Fruit fly (Drosophila melanogaster): Measurements from ENCODE around the gene CCT3.

CCT3 gene

dm6 chr3R:16650950-16651349 is 3.5 kb downstream of the CCT3 start, which contains the start of gene Mettl4:
Mettl4 (minus strand) TSS chr3R:16651157.
- TF ChIP-seq CG8301 (tag; optimal IDR thresholded peaks at IDR 0.05) (no peak), CG34367 (tag; optimal IDR thresholded peaks at IDR 0.05) (no peak), D1 (tag; optimal IDR thresholded peaks at IDR 0.05) (no peak), CG10348 (GFP tag; IDR thresholded peaks at IDR 0.05) (no peak), CG8159 (tag; optimal IDR thresholded peaks at IDR 0.05) (no peak), rn (GFP tag; IDR thresholded peaks at IDR 0.05) (no peak), Snoo (tag; optimal IDR thresholded peaks at IDR 0.05) (no peak), CG4496 (GFP tag; IDR thresholded peaks at IDR 0.05) (no peak), Pif1A (GFP tag; optimal IDR thresholded peaks at IDR 0.05) (no peak), CG15710 (tag; optimal IDR thresholded peaks at IDR 0.05) (no peak), CG17806 (tag; optimal IDR thresholded peaks at IDR 0.05) (no peak), EcR (GFP tag; optimal IDR thresholded peaks at IDR 0.05) (no peak), gl (tag; optimal IDR thresholded peaks at IDR 0.05) (no peak), fd96Ca (GFP tag; IDR thresholded peaks at IDR 0.05) (no peak), CG9948 (tag; optimal IDR thresholded peaks at IDR 0.05) (no peak), Ets98B (GFP tag; IDR thresholded peaks at IDR 0.05) (no peak), CG13204 (GFP tag; optimal IDR thresholded peaks at IDR 0.05) (no peak), CG12605 (GFP tag; IDR thresholded peaks at IDR 0.05) (no peak), CG32121 (GFP tag; IDR thresholded peaks at IDR 0.05) (no peak)

dm6 chr3R:16652091-16652490 is 4.7 kb downstream of the CCT3 start, which contains the start of gene CG14907:
CG14907 (minus strand) TSS chr3R:16652319.
- no peak for TF ChIP-seq CG13204 (GFP tag; optimal IDR thresholded peaks at IDR 0.05)
- no peak for TF ChIP-seq gl (tag; optimal IDR thresholded peaks at IDR 0.05)
- TF ChIP-seq CG15710 (tag; optimal IDR thresholded peaks at IDR 0.05): no peak
- TF ChIP-seq Ets98B (GFP tag; IDR thresholded peaks at IDR 0.05): no peak
- no peak for TF ChIP-seq D1 (tag; optimal IDR thresholded peaks at IDR 0.05)
- no peak for TF ChIP-seq CG17806 (tag; optimal IDR thresholded peaks at IDR 0.05)
- no peak for TF ChIP-seq rn (GFP tag; IDR thresholded peaks at IDR 0.05)
- TF ChIP-seq CG12605 (GFP tag; IDR thresholded peaks at IDR 0.05): no peak
- TF ChIP-seq CG8159 (tag; optimal IDR thresholded peaks at IDR 0.05): no peak
- TF ChIP-seq CG10348 (GFP tag; IDR thresholded peaks at IDR 0.05): no peak
- no peak for TF ChIP-seq CG8301 (tag; optimal IDR thresholded peaks at IDR 0.05)

- TF ChIP-seq fd96Ca (GFP tag; IDR thresholded peaks at IDR 0.05) (no peak), D1 (tag; optimal IDR thresholded peaks at IDR 0.05) (no peak)
Observed at dm6 chr3R:16655000-16655493, 7.6 kb downstream of the CCT3 start.

dm6 chr3R:16655494-16656493 is 8.4 kb downstream of the CCT3 start, which contains the start of gene modSP:
modSP (minus strand) TSS chr3R:16655662.
- TF ChIP-seq fd96Ca (GFP tag; IDR thresholded peaks at IDR 0.05) (peak; percentile 47; the same call in 1 of the 3 replicates), EcR (GFP tag; optimal IDR thresholded peaks at IDR 0.05) (peak; percentile 66), CG10348 (GFP tag; IDR thresholded peaks at IDR 0.05) (no peak), CG8301 (tag; optimal IDR thresholded peaks at IDR 0.05) (peak; percentile 18), CG12605 (GFP tag; IDR thresholded peaks at IDR 0.05) (peak; percentile 43; the same call in 1 of the 2 replicates), gl (tag; optimal IDR thresholded peaks at IDR 0.05) (peak; percentile 31), CG4496 (GFP tag; IDR thresholded peaks at IDR 0.05) (peak; percentile 68), Ets98B (GFP tag; IDR thresholded peaks at IDR 0.05) (peak; percentile 54; the same call in 1 of the 2 replicates), D1 (tag; optimal IDR thresholded peaks at IDR 0.05) (peak; percentile 13), Snoo (tag; optimal IDR thresholded peaks at IDR 0.05) (peak; percentile 8), CG32121 (GFP tag; IDR thresholded peaks at IDR 0.05) (0 out of 2 replicates have a peak, but pooled peaks have one; percentile 13), CG34367 (tag; optimal IDR thresholded peaks at IDR 0.05) (no peak), CG17806 (tag; optimal IDR thresholded peaks at IDR 0.05) (peak; percentile 9), Pif1A (GFP tag; optimal IDR thresholded peaks at IDR 0.05) (peak; percentile 59), CG8159 (tag; optimal IDR thresholded peaks at IDR 0.05) (peak; percentile 19), CG15710 (tag; optimal IDR thresholded peaks at IDR 0.05) (no peak), CG13204 (GFP tag; optimal IDR thresholded peaks at IDR 0.05) (no peak)

- TF ChIP-seq Snoo (tag; optimal IDR thresholded peaks at IDR 0.05) (no peak), CG15710 (tag; optimal IDR thresholded peaks at IDR 0.05) (no peak), gl (tag; optimal IDR thresholded peaks at IDR 0.05) (no peak), CG12605 (GFP tag; IDR thresholded peaks at IDR 0.05) (no peak), Pif1B (GFP tag; optimal IDR thresholded peaks at IDR 0.05) (no peak), CG4496 (GFP tag; IDR thresholded peaks at IDR 0.05) (no peak), CG8301 (tag; optimal IDR thresholded peaks at IDR 0.05) (no peak), CG9948 (tag; optimal IDR thresholded peaks at IDR 0.05) (no peak)
Observed at dm6 chr3R:16661693-16662092, 14.3 kb downstream of the CCT3 start.

dm6 chr3R:16664144-16664825 is 16.9 kb downstream of the CCT3 start:
- TF ChIP-seq CG13204 (GFP tag; optimal IDR thresholded peaks at IDR 0.05) (no peak), D1 (tag; optimal IDR thresholded peaks at IDR 0.05) (no peak), fd96Ca (GFP tag; IDR thresholded peaks at IDR 0.05) (no peak), Snoo (tag; optimal IDR thresholded peaks at IDR 0.05) (no peak), CG8159 (tag; optimal IDR thresholded peaks at IDR 0.05) (no peak), CG14655 (GFP tag; optimal IDR thresholded peaks at IDR 0.05) (no peak), CG32121 (GFP tag; IDR thresholded peaks at IDR 0.05) (no peak), rn (GFP tag; IDR thresholded peaks at IDR 0.05) (no peak), gl (tag; optimal IDR thresholded peaks at IDR 0.05) (no peak), CG17806 (tag; optimal IDR thresholded peaks at IDR 0.05) (no peak)
